Worm (Caenorhabditis elegans): Measurements from ENCODE around the gene dpy-8.

Gene dpy-8

ce11 chrX:5122791-5123414, 27.4 kb downstream of the dpy-8 start (continued):
- TF ChIP-seq unc-30 (tag; optimal IDR thresholded peaks at IDR 0.05) (no peak), hpl-2 (GFP tag; optimal IDR thresholded peaks at IDR 0.05) (no peak), efl-1 (optimal IDR thresholded peaks at IDR 0.05) (no peak), efl-1 (GFP tag; optimal IDR thresholded peaks at IDR 0.05 in 1 of 2) (peak in 1 of 2 experiments; percentile 67), lin-13 (GFP tag; optimal IDR thresholded peaks at IDR 0.05) (no peak), nhr-85 (tag) (peak; percentile 7), fos-1 (tag; optimal IDR thresholded peaks at IDR 0.05) (no peak), nhr-47 (tag; optimal IDR thresholded peaks at IDR 0.05) (peak; percentile 40), ceh-90 (tag; optimal IDR thresholded peaks at IDR 0.05) (no peak), lsy-2 (tag; optimal IDR thresholded peaks at IDR 0.05) (no peak), blmp-1 (tag; optimal IDR thresholded peaks at IDR 0.05) (peak; percentile 3), efl-3 (GFP tag; optimal IDR thresholded peaks at IDR 0.05) (no peak), sox-4 (tag; optimal IDR thresholded peaks at IDR 0.05) (no peak), nhr-20 (tag; optimal IDR thresholded peaks at IDR 0.05) (no peak), ceh-8 (GFP tag; optimal IDR thresholded peaks at IDR 0.05) (no peak), aha-1 (tag; optimal IDR thresholded peaks at IDR 0.05) (no peak), sup-37 (GFP tag; optimal IDR thresholded peaks at IDR 0.05) (no peak), F16B12.6 (tag; optimal IDR thresholded peaks at IDR 0.05) (no peak), nhr-11 (tag; optimal IDR thresholded peaks at IDR 0.05) (no peak), unc-130 (tag; optimal IDR thresholded peaks at IDR 0.05) (no peak), nhr-71 (tag; optimal IDR thresholded peaks at IDR 0.05) (peak; percentile 18), mab-9 (GFP tag; IDR thresholded peaks at IDR 0.05) (no peak), ceh-88 (GFP tag; IDR thresholded peaks at IDR 0.05) (no peak), grh-1 (GFP tag; IDR thresholded peaks at IDR 0.05) (no peak), ztf-11 (tag; optimal IDR thresholded peaks at IDR 0.05) (peak in 1 of 2 experiments; percentile 15), jun-1 (tag; optimal IDR thresholded peaks at IDR 0.05) (no peak), swsn-7 (tag; optimal IDR thresholded peaks at IDR 0.05) (no peak), lin-35 (GFP tag; optimal IDR thresholded peaks at IDR 0.05) (no peak), egl-13 (tag; optimal IDR thresholded peaks at IDR 0.05) (peak; percentile 58), C34B4.2 (tag; optimal IDR thresholded peaks at IDR 0.05) (no peak)

- TF ChIP-seq lin-14 (GFP tag; optimal IDR thresholded peaks at IDR 0.05) = peak; percentile 13
- no peak for TF ChIP-seq nhr-11 (tag; optimal IDR thresholded peaks at IDR 0.05)
- peak; percentile 73 for TF ChIP-seq nhr-85 (tag)
- TF ChIP-seq efl-3 (GFP tag; optimal IDR thresholded peaks at IDR 0.05) = no peak
- no peak for TF ChIP-seq ceh-90 (tag; optimal IDR thresholded peaks at IDR 0.05)
- no peak for TF ChIP-seq egl-13 (tag; optimal IDR thresholded peaks at IDR 0.05)
- peak in 1 of 6 experiments; percentile 80 for TF ChIP-seq elt-3 (tag; optimal IDR thresholded peaks at IDR 0.05)
- TF ChIP-seq ceh-82 (tag; optimal IDR thresholded peaks at IDR 0.05) = no peak
- peak; percentile 2 for TF ChIP-seq unc-130 (tag; optimal IDR thresholded peaks at IDR 0.05)
- peak; percentile 51 for TF ChIP-seq blmp-1 (tag; optimal IDR thresholded peaks at IDR 0.05)
- no peak for TF ChIP-seq nhr-77 (tag; optimal IDR thresholded peaks at IDR 0.05)
- no peak for TF ChIP-seq pax-3 (tag; optimal IDR thresholded peaks at IDR 0.05)
- no peak for TF ChIP-seq ceh-88 (GFP tag; IDR thresholded peaks at IDR 0.05)
- TF ChIP-seq aha-1 (tag; optimal IDR thresholded peaks at IDR 0.05) = no peak
- TF ChIP-seq C34B4.2 (tag; optimal IDR thresholded peaks at IDR 0.05) = no peak
Measured at ce11 chrX:5122369-5122768, 27.9 kb downstream of the dpy-8 start.

- TF ChIP-seq ceh-82 (tag; optimal IDR thresholded peaks at IDR 0.05) (peak; percentile 10 to 56 (median 10)), nhr-90 (tag; optimal IDR thresholded peaks at IDR 0.05; ENCODE audit: poor library complexity) (no peak), lin-35 (GFP tag; optimal IDR thresholded peaks at IDR 0.05) (peak in 1 of 2 experiments; percentile 9), xbp-1 (tag; optimal IDR thresholded peaks at IDR 0.05) (peak; percentile 10), unc-86 (tag; optimal IDR thresholded peaks at IDR 0.05) (peak; percentile 64), mep-1 (tag; optimal IDR thresholded peaks at IDR 0.05) (peak; percentile 11), nhr-71 (tag; optimal IDR thresholded peaks at IDR 0.05) (peak; percentile 33), ceh-90 (tag; optimal IDR thresholded peaks at IDR 0.05) (no peak), nhr-47 (tag; optimal IDR thresholded peaks at IDR 0.05) (peak; percentile 38), mef-2 (tag; optimal IDR thresholded peaks at IDR 0.05) (no peak), tbx-2 (tag; optimal IDR thresholded peaks at IDR 0.05) (peak; percentile 12), fkh-8 (tag; optimal IDR thresholded peaks at IDR 0.05) (peak; percentile 76), hlh-17 (GFP tag; optimal IDR thresholded peaks at IDR 0.05; ENCODE audit: borderline replicate concordance) (no peak), dsc-1 (tag; optimal IDR thresholded peaks at IDR 0.05) (peak; percentile 36), irx-1 (tag; optimal IDR thresholded peaks at IDR 0.05) (peak; percentile 33), efl-3 (GFP tag; optimal IDR thresholded peaks at IDR 0.05) (no peak), swsn-7 (tag; optimal IDR thresholded peaks at IDR 0.05) (peak; percentile 42), nhr-19 (GFP tag; conservative IDR thresholded peaks at IDR 0.05) (0 out of 2 replicates have a peak, but pooled peaks have one; percentile 11), C16A3.4 (tag; optimal IDR thresholded peaks at IDR 0.05) (no peak), snu-23 (GFP tag; optimal IDR thresholded peaks at IDR 0.05) (peak; percentile 39), lin-14 (GFP tag; optimal IDR thresholded peaks at IDR 0.05) (peak; percentile 73), ets-5 (GFP tag; IDR thresholded peaks at IDR 0.05) (no peak)
Measured at ce11 chrX:5121789-5122188, 28.5 kb downstream of the dpy-8 start.

All from whole organism, L1 larva.